Fruit fly (Drosophila melanogaster): Measurements from ENCODE around the gene CG7990.

The CG7990 gene

DNA sequence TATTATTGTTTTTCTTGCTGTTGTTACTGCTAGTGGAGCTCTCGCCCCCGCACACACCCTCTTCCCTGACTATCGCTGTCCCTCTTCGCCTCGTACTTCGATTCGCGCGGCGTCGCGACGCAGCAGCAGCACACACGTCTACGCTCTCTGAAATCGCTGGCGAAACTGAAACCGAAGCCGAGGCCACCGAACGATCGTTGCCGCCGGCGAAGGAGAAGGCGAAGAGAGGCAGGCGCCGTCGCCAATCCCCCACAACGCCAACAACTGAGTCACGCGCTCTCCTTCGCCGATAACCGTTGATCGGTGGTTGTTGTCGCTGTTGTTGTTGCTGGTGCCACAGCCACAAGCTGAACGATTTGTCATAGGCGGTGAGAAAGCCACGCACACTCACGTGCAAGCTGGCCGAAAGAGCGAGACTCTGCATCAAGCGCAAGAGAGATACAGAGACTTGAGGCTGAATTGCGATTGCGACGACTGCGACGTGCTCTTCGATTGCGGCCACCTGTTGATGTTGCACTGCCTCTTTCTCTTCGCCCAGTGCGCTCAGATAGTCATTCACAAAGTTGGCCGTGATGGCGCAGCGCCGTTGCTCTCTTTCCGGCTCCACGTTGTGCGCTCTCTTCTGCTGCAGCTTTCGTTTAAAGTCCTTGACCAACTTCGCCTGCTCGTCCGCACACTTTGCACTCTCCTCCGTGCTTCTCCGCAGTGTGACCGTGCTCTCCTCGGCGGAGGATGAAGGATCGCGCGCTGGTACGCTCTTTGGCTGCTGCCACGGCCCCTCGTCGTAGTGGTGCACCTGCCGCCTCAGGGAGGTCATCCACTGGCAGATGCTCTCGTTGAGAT lies 48.3 kb downstream of the CG7990 start:
- TF ChIP-seq CG10348 (GFP tag; IDR thresholded peaks at IDR 0.05) (no peak), Pif1B (GFP tag; optimal IDR thresholded peaks at IDR 0.05) (peak; percentile 49), CG13204 (GFP tag; optimal IDR thresholded peaks at IDR 0.05) (peak; percentile 79), CG8301 (tag; optimal IDR thresholded peaks at IDR 0.05) (no peak), CG4496 (GFP tag; IDR thresholded peaks at IDR 0.05) (peak; percentile 64), CG9948 (tag; optimal IDR thresholded peaks at IDR 0.05) (no peak), CG14655 (GFP tag; optimal IDR thresholded peaks at IDR 0.05) (no peak), CG15710 (tag; optimal IDR thresholded peaks at IDR 0.05) (no peak), EcR (GFP tag; optimal IDR thresholded peaks at IDR 0.05) (peak; percentile 82), Ets98B (GFP tag; IDR thresholded peaks at IDR 0.05) (peak; percentile 46; the same call in 1 of the 2 replicates), CG8159 (tag; optimal IDR thresholded peaks at IDR 0.05) (no peak), CG12605 (GFP tag; IDR thresholded peaks at IDR 0.05) (0 out of 2 replicates have a peak, but pooled peaks have one; percentile 17), Pif1A (GFP tag; optimal IDR thresholded peaks at IDR 0.05) (no peak), CG32121 (GFP tag; IDR thresholded peaks at IDR 0.05) (peak; percentile 50), D1 (tag; optimal IDR thresholded peaks at IDR 0.05) (no peak), gl (tag; optimal IDR thresholded peaks at IDR 0.05) (peak; percentile 6), Snoo (tag; optimal IDR thresholded peaks at IDR 0.05) (no peak), fd96Ca (GFP tag; IDR thresholded peaks at IDR 0.05) (peak; percentile 56; the same call in 2 of the 3 replicates), rn (GFP tag; IDR thresholded peaks at IDR 0.05) (no peak), CG34367 (tag; optimal IDR thresholded peaks at IDR 0.05) (no peak), CG17806 (tag; optimal IDR thresholded peaks at IDR 0.05) (no peak)

- peak; percentile 5 for TF ChIP-seq D1 (tag; optimal IDR thresholded peaks at IDR 0.05)
- peak; percentile 73 for TF ChIP-seq CG9948 (tag; optimal IDR thresholded peaks at IDR 0.05)
- TF ChIP-seq rn (GFP tag; IDR thresholded peaks at IDR 0.05), result no peak
- 0 out of 2 replicates have a peak, but pooled peaks have one; percentile 22 for TF ChIP-seq CG10348 (GFP tag; IDR thresholded peaks at IDR 0.05)
- no peak for TF ChIP-seq EcR (GFP tag; optimal IDR thresholded peaks at IDR 0.05)
- TF ChIP-seq CG8301 (tag; optimal IDR thresholded peaks at IDR 0.05), result peak; percentile 41
- TF ChIP-seq CG4496 (GFP tag; IDR thresholded peaks at IDR 0.05), result peak; percentile 49; the same call in 1 of the 3 replicates
- TF ChIP-seq Pif1B (GFP tag; optimal IDR thresholded peaks at IDR 0.05), result peak; percentile 42
- TF ChIP-seq CG32121 (GFP tag; IDR thresholded peaks at IDR 0.05), result peak; percentile 41; the same call in 1 of the 2 replicates
- peak; percentile 75 for TF ChIP-seq CG8159 (tag; optimal IDR thresholded peaks at IDR 0.05)
- TF ChIP-seq CG12605 (GFP tag; IDR thresholded peaks at IDR 0.05), result no peak
- TF ChIP-seq CG15710 (tag; optimal IDR thresholded peaks at IDR 0.05), result peak; percentile 68
- TF ChIP-seq Ets98B (GFP tag; IDR thresholded peaks at IDR 0.05), result no peak
- peak; percentile 79 for TF ChIP-seq Snoo (tag; optimal IDR thresholded peaks at IDR 0.05)
- TF ChIP-seq CG34367 (tag; optimal IDR thresholded peaks at IDR 0.05), result peak; percentile 47
- TF ChIP-seq CG14655 (GFP tag; optimal IDR thresholded peaks at IDR 0.05), result peak; percentile 70
- TF ChIP-seq CG13204 (GFP tag; optimal IDR thresholded peaks at IDR 0.05), result no peak
- TF ChIP-seq CG17806 (tag; optimal IDR thresholded peaks at IDR 0.05), result peak; percentile 69
- no peak for TF ChIP-seq fd96Ca (GFP tag; IDR thresholded peaks at IDR 0.05)
- no peak for TF ChIP-seq gl (tag; optimal IDR thresholded peaks at IDR 0.05)
- TF ChIP-seq Pif1A (GFP tag; optimal IDR thresholded peaks at IDR 0.05), result peak; percentile 39
Observed at dm6 chrX:19152570-19153287, 49.0 kb downstream of the CG7990 start.

DNA sequence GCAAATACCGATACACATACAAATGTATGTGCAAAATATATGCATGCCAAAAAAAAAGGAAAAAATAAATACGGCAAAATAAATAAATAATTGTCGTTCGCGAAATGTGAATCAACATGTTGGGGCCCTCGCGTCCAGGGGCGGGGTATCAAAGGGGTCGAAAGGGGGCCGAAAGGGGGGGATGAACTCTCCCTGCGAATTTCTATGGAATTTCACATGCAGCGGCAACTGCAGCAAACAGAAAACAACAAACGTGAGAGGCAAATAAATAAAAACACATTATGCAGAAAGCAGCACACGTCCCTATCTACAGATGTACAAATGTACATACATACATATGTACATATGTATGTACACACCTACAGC lies 52.3 kb downstream of the CG7990 start:
- TF ChIP-seq fd96Ca (GFP tag; IDR thresholded peaks at IDR 0.05), result no peak
- TF ChIP-seq Ets98B (GFP tag; IDR thresholded peaks at IDR 0.05), result no peak
- no peak for TF ChIP-seq CG17806 (tag; optimal IDR thresholded peaks at IDR 0.05)
- TF ChIP-seq CG4496 (GFP tag; IDR thresholded peaks at IDR 0.05), result no peak
- no peak for TF ChIP-seq EcR (GFP tag; optimal IDR thresholded peaks at IDR 0.05)
- TF ChIP-seq CG8159 (tag; optimal IDR thresholded peaks at IDR 0.05), result no peak
- no peak for TF ChIP-seq CG14655 (GFP tag; optimal IDR thresholded peaks at IDR 0.05)
- no peak for TF ChIP-seq D1 (tag; optimal IDR thresholded peaks at IDR 0.05)

dm6 chrX:19148798-19149510 lies 52.8 kb downstream of the CG7990 start:
- TF ChIP-seq Pif1A (GFP tag; optimal IDR thresholded peaks at IDR 0.05) (no peak), Pif1B (GFP tag; optimal IDR thresholded peaks at IDR 0.05) (no peak), CG8301 (tag; optimal IDR thresholded peaks at IDR 0.05) (no peak), CG9948 (tag; optimal IDR thresholded peaks at IDR 0.05) (no peak), CG4496 (GFP tag; IDR thresholded peaks at IDR 0.05) (no peak), CG17806 (tag; optimal IDR thresholded peaks at IDR 0.05) (no peak), EcR (GFP tag; optimal IDR thresholded peaks at IDR 0.05) (no peak), fd96Ca (GFP tag; IDR thresholded peaks at IDR 0.05) (no peak), CG15710 (tag; optimal IDR thresholded peaks at IDR 0.05) (no peak), CG10348 (GFP tag; IDR thresholded peaks at IDR 0.05) (no peak), CG34367 (tag; optimal IDR thresholded peaks at IDR 0.05) (no peak), gl (tag; optimal IDR thresholded peaks at IDR 0.05) (no peak), CG14655 (GFP tag; optimal IDR thresholded peaks at IDR 0.05) (no peak), CG32121 (GFP tag; IDR thresholded peaks at IDR 0.05) (no peak), Ets98B (GFP tag; IDR thresholded peaks at IDR 0.05) (no peak), Snoo (tag; optimal IDR thresholded peaks at IDR 0.05) (no peak)

All from whole organism, pupa.